Worm (Caenorhabditis elegans) whole organism, L4/young adult: ENCODE results near the gene fbxa-142.

Source experiments
- W03F9.2 ChIP-seq: fragments of 150-350 bp; optimal IDR thresholded peaks from 2 replicates; lab custom pipeline; 2014; ENCODE audit warnings: missing biosample characterization, missing genetic modification characterization
- dao-5 ChIP-seq: sonication (generic microtip); optimal IDR thresholded peaks from 2 replicates; lab custom pipeline; 2016; ENCODE audit warnings: missing genotype, missing genetic modification characterization, moderate library complexity, missing compliant biosample characterization
- him-1 ChIP-seq: sonication (generic microtip); optimal IDR thresholded peaks from 2 replicates; lab custom pipeline; 2016; ENCODE audit warnings: missing genotype, missing genetic modification reagents, missing genetic modification characterization, missing compliant biosample characterization

DNA sequence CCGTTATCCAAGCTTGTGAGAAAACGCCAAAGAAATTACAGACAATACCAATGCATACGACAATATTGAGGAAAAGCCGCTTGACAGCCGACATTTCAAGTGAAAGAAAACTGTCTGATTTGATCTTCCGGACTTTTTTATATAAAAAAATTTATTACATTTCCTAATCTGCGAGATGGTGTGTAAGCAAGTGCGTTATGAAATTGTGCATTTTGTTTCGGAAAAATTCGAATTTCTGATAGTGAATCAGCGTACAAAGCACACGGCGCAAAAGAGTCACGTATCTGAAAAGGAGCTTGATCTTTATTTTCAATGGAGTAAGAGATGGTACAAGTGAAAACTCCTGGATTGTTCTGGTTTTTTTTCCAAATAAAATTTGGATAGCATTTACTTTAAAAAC lies 9.9 kb upstream of the fbxa-142 start, which contains the start of gene clc-32:
- no peak for TF ChIP-seq him-1
- TF ChIP-seq W03F9.2 (tag; lab: Kevin White, UChicago) = no peak
- TF ChIP-seq dao-5 (tag; lab: Kevin White, UChicago) = no peak
